Worm (Caenorhabditis elegans) whole organism, late embryonic: ENCODE data around the gene flad-1.

Experiments used
- ahr-1 ChIP-seq: sonication (generic microtip); optimal IDR thresholded peaks from 2 replicates; lab custom pipeline; 2016; ENCODE audit warnings: missing genetic modification characterization, missing compliant biosample characterization
- ama-1 ChIP-seq: fragments of 150-350 bp; optimal IDR thresholded peaks from 2 replicates; lab custom pipeline; 2014
- hlh-30 ChIP-seq: sonication (generic microtip); optimal IDR thresholded peaks from 2 replicates; lab custom pipeline; 2017; ENCODE audit warnings: antibody characterized with exemption, missing genetic modification characterization, missing compliant biosample characterization; ENCODE audit not compliant: insufficient read depth
- pag-3 ChIP-seq: sonication (generic microtip); optimal IDR thresholded peaks from 2 replicates; lab custom pipeline; 2016; ENCODE audit warnings: missing compliant biosample characterization, missing genetic modification characterization, borderline replicate concordance
- pqm-1 ChIP-seq: sonication (generic microtip); optimal IDR thresholded peaks from 2 replicates; lab custom pipeline; 2016; ENCODE audit warnings: missing genetic modification characterization, missing compliant biosample characterization

DNA sequence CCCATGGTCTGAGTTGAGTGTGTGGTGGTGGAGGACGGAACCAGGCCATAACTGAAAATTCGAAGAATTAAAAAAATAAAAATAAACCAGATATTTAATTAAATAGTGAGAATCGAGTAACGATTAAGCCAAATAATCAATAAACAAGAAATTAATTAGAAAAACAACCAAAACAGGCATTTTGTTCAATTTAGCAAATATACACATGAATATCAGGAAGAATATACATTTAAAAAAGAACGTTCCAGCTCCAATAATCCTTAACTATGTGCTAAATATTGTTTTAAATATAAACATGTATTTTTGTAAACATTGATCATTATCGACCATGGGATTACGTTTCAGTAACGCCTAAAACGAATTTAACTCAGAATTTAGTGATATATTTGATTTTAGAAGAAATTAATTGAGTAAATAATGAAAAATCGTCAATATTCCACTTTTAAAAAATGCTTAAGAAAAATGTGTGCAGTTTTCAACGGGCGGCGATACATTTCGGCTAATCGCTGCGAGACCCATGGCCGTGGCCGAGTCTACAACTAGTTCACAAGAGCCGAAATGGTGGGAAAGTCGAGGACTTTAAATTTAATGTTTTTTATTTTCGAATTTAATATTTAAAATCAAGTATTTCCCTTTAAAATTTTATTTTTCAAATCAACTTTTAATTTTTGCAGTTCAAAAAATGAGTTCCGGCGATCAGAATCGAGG lies 24.2 kb downstream of the flad-1 start, which contains the start of the genes R53.4 and psf-1:
- no peak for TF ChIP-seq pqm-1 (tag; lab: Kevin White, UChicago)
- no peak for TF ChIP-seq hlh-30 (tag; lab: Kevin White, UChicago)
- TF ChIP-seq ahr-1 (tag; lab: Kevin White, UChicago), result peak; percentile 21
- no peak for TF ChIP-seq ama-1 (lab: Kevin White, UChicago)
- no peak for TF ChIP-seq pag-3 (tag; lab: Kevin White, UChicago)
